Worm (Caenorhabditis elegans): ENCODE measurements around the gene F10C2.3.

The F10C2.3 gene

ce11 chrV:12025683-12026082 is 5.6 kb downstream of the F10C2.3 start:
- TF ChIP-seq B0310.2 (tag; optimal IDR thresholded peaks at IDR 0.05) (no peak), tbx-11 (GFP tag; IDR thresholded peaks at IDR 0.05) (no peak), aly-1 (tag; optimal IDR thresholded peaks at IDR 0.05) (no peak), ceh-36 (tag; optimal IDR thresholded peaks at IDR 0.05) (no peak), hmg-4 (GFP tag; optimal IDR thresholded peaks at IDR 0.05) (no peak), hnd-1 (tag; optimal IDR thresholded peaks at IDR 0.05) (no peak), tbx-37 (GFP tag; conservative IDR thresholded peaks at IDR 0.05) (no peak), tra-4 (tag; optimal IDR thresholded peaks at IDR 0.05) (no peak)

- TF ChIP-seq tbx-37 (GFP tag; conservative IDR thresholded peaks at IDR 0.05) (no peak), hnd-1 (tag; optimal IDR thresholded peaks at IDR 0.05) (no peak), flt-1 (GFP tag; IDR thresholded peaks at IDR 0.05) (no peak), hmbx-1 (tag; optimal IDR thresholded peaks at IDR 0.05) (no peak), F13C5.2 (tag; optimal IDR thresholded peaks at IDR 0.05) (no peak), tbx-11 (GFP tag; IDR thresholded peaks at IDR 0.05) (no peak), ceh-13 (GFP tag; optimal IDR thresholded peaks at IDR 0.05) (no peak), pes-1 (GFP tag; IDR thresholded peaks at IDR 0.05) (no peak), sea-1 (GFP tag; conservative IDR thresholded peaks at IDR 0.05) (no peak), tra-4 (tag; optimal IDR thresholded peaks at IDR 0.05) (no peak), B0310.2 (tag; optimal IDR thresholded peaks at IDR 0.05) (no peak), scrt-1 (GFP tag; IDR thresholded peaks at IDR 0.05) (no peak), ama-1 (optimal IDR thresholded peaks at IDR 0.05) (no peak), aly-1 (tag; optimal IDR thresholded peaks at IDR 0.05) (no peak), ets-7 (tag; optimal IDR thresholded peaks at IDR 0.05) (no peak), ceh-36 (tag; optimal IDR thresholded peaks at IDR 0.05) (no peak), hmg-4 (GFP tag; optimal IDR thresholded peaks at IDR 0.05) (no peak)
These were observed 6.9 kb downstream of the F10C2.3 start for ce11 chrV:12026878-12027477.

- TF ChIP-seq tbx-37 (GFP tag; conservative IDR thresholded peaks at IDR 0.05) (no peak), ceh-36 (tag; optimal IDR thresholded peaks at IDR 0.05) (no peak), B0310.2 (tag; optimal IDR thresholded peaks at IDR 0.05) (no peak), scrt-1 (GFP tag; IDR thresholded peaks at IDR 0.05) (no peak), pes-1 (GFP tag; IDR thresholded peaks at IDR 0.05) (no peak), F13C5.2 (tag; optimal IDR thresholded peaks at IDR 0.05) (no peak), ama-1 (optimal IDR thresholded peaks at IDR 0.05) (no peak), tra-4 (tag; optimal IDR thresholded peaks at IDR 0.05) (no peak), ceh-13 (GFP tag; optimal IDR thresholded peaks at IDR 0.05) (no peak), tbx-11 (GFP tag; IDR thresholded peaks at IDR 0.05) (no peak), hnd-1 (tag; optimal IDR thresholded peaks at IDR 0.05) (no peak), hmg-4 (GFP tag; optimal IDR thresholded peaks at IDR 0.05) (no peak), sea-1 (GFP tag; conservative IDR thresholded peaks at IDR 0.05) (no peak), ets-7 (tag; optimal IDR thresholded peaks at IDR 0.05) (no peak), aly-1 (tag; optimal IDR thresholded peaks at IDR 0.05) (no peak), hmbx-1 (tag; optimal IDR thresholded peaks at IDR 0.05) (no peak)
These were observed 8.0 kb downstream of the F10C2.3 start for ce11 chrV:12028151-12028550.

ce11 chrV:12032060-12032459 is 11.9 kb downstream of the F10C2.3 start, which contains the start of gene pkc-1:
Gene pkc-1, minus strand, starts transcription at chrV:12032160.
- no peak for TF ChIP-seq scrt-1 (GFP tag; IDR thresholded peaks at IDR 0.05)
- no peak for TF ChIP-seq hmg-4 (GFP tag; optimal IDR thresholded peaks at IDR 0.05)
- no peak for TF ChIP-seq aly-1 (tag; optimal IDR thresholded peaks at IDR 0.05)
- no peak for TF ChIP-seq sea-1 (GFP tag; conservative IDR thresholded peaks at IDR 0.05)
- TF ChIP-seq F13C5.2 (tag; optimal IDR thresholded peaks at IDR 0.05) = no peak
- no peak for TF ChIP-seq tra-4 (tag; optimal IDR thresholded peaks at IDR 0.05)
- no peak for TF ChIP-seq tbx-37 (GFP tag; conservative IDR thresholded peaks at IDR 0.05)
- TF ChIP-seq flt-1 (GFP tag; IDR thresholded peaks at IDR 0.05) = no peak
- TF ChIP-seq ama-1 (optimal IDR thresholded peaks at IDR 0.05) = no peak
- no peak for TF ChIP-seq hmbx-1 (tag; optimal IDR thresholded peaks at IDR 0.05)

- TF ChIP-seq hnd-1 (tag; optimal IDR thresholded peaks at IDR 0.05) = no peak
- no peak for TF ChIP-seq F13C5.2 (tag; optimal IDR thresholded peaks at IDR 0.05)
- no peak for TF ChIP-seq scrt-1 (GFP tag; IDR thresholded peaks at IDR 0.05)
- no peak for TF ChIP-seq tbx-11 (GFP tag; IDR thresholded peaks at IDR 0.05)
- TF ChIP-seq flt-1 (GFP tag; IDR thresholded peaks at IDR 0.05) = no peak
- no peak for TF ChIP-seq pes-1 (GFP tag; IDR thresholded peaks at IDR 0.05)
- no peak for TF ChIP-seq tra-4 (tag; optimal IDR thresholded peaks at IDR 0.05)
- TF ChIP-seq ets-7 (tag; optimal IDR thresholded peaks at IDR 0.05) = no peak
- no peak for TF ChIP-seq ceh-36 (tag; optimal IDR thresholded peaks at IDR 0.05)
- TF ChIP-seq ama-1 (optimal IDR thresholded peaks at IDR 0.05) = no peak
- TF ChIP-seq hmbx-1 (tag; optimal IDR thresholded peaks at IDR 0.05) = no peak
- TF ChIP-seq hmg-4 (GFP tag; optimal IDR thresholded peaks at IDR 0.05) = no peak
- no peak for TF ChIP-seq tbx-37 (GFP tag; conservative IDR thresholded peaks at IDR 0.05)
- no peak for TF ChIP-seq B0310.2 (tag; optimal IDR thresholded peaks at IDR 0.05)
- no peak for TF ChIP-seq sea-1 (GFP tag; conservative IDR thresholded peaks at IDR 0.05)
- TF ChIP-seq ceh-13 (GFP tag; optimal IDR thresholded peaks at IDR 0.05) = no peak
- no peak for TF ChIP-seq aly-1 (tag; optimal IDR thresholded peaks at IDR 0.05)
These were observed 13.7 kb downstream of the F10C2.3 start for ce11 chrV:12033841-12034240.

ce11 chrV:12036129-12036528 is 16.0 kb downstream of the F10C2.3 start:
- TF ChIP-seq aly-1 (tag; optimal IDR thresholded peaks at IDR 0.05) (no peak), tra-4 (tag; optimal IDR thresholded peaks at IDR 0.05) (no peak), hmg-4 (GFP tag; optimal IDR thresholded peaks at IDR 0.05) (no peak), flt-1 (GFP tag; IDR thresholded peaks at IDR 0.05) (no peak), ama-1 (optimal IDR thresholded peaks at IDR 0.05) (no peak), ceh-13 (GFP tag; optimal IDR thresholded peaks at IDR 0.05) (no peak), B0310.2 (tag; optimal IDR thresholded peaks at IDR 0.05) (no peak), tbx-37 (GFP tag; conservative IDR thresholded peaks at IDR 0.05) (no peak), sea-1 (GFP tag; conservative IDR thresholded peaks at IDR 0.05) (no peak), tbx-11 (GFP tag; IDR thresholded peaks at IDR 0.05) (no peak), hmbx-1 (tag; optimal IDR thresholded peaks at IDR 0.05) (no peak), ets-7 (tag; optimal IDR thresholded peaks at IDR 0.05) (no peak), scrt-1 (GFP tag; IDR thresholded peaks at IDR 0.05) (no peak), ceh-36 (tag; optimal IDR thresholded peaks at IDR 0.05) (no peak), hnd-1 (tag; optimal IDR thresholded peaks at IDR 0.05) (no peak), pes-1 (GFP tag; IDR thresholded peaks at IDR 0.05) (no peak)

ce11 chrV:12037889-12038288 is 17.8 kb downstream of the F10C2.3 start:
- TF ChIP-seq ceh-36 (tag; optimal IDR thresholded peaks at IDR 0.05) (no peak), F13C5.2 (tag; optimal IDR thresholded peaks at IDR 0.05) (no peak)

Measured in whole organism, early embryonic.